Fruit fly (Drosophila melanogaster) whole organism, wandering third instar larva: Measurements from ENCODE around the gene CtsL4.

Experiments used
- Abd-B ChIP-seq: fragments of >200 bp; optimal IDR thresholded peaks from 2 replicates; lab custom pipeline; 2017; ENCODE audit warnings: missing biosample characterization, missing genetic modification characterization
- Jra ChIP-seq: sonication (Bioruptor generic); optimal IDR thresholded peaks from 2 replicates; lab custom pipeline; 2016; ENCODE audit warnings: missing biosample characterization, missing genetic modification characterization
- Mio ChIP-seq: sonication (Bioruptor generic); optimal IDR thresholded peaks from 2 replicates; lab custom pipeline; 2016; ENCODE audit warnings: missing biosample characterization, missing genetic modification characterization
- ey ChIP-seq: fragments of 200-800 bp; sonication (Bioruptor generic); optimal IDR thresholded peaks from 2 replicates; lab custom pipeline; 2016; ENCODE audit warnings: missing biosample characterization, missing genetic modification characterization
- lola ChIP-seq: fragments of >200 bp; optimal IDR thresholded peaks from 2 replicates; lab custom pipeline; 2017; ENCODE audit warnings: missing biosample characterization, missing genetic modification characterization

DNA sequence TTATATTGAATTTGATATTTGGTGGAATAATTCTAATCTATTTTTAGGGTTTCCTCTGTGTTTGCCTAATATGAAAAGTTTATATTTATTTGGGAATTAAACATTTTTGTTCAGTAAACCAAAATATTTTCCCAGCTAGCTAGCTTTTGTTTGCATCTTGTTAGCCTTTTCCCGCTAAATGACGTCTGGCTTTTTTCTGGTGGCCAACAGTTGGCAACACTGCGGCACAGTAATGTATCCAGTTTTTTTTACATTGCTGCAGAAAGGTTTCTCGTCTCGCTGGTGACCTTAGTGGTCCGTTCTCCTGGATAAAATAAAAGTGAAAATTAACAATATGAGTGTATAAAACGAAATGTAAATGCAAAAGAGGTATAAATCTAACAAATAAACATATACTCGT is 7.8 kb upstream of the CtsL4 start, which contains the start of gene lft:
- TF ChIP-seq Mio (GFP tag; lab: Kevin White, UChicago) (no peak), Abd-B (no peak), lola (GFP tag; lab: Kevin White, UChicago) (no peak), Jra (GFP tag; lab: Kevin White, UChicago) (no peak), ey (GFP tag; lab: Kevin White, UChicago) (no peak)
